Fruit fly (Drosophila melanogaster) Kc167 (cell line): ENCODE data around the gene CG18814.

Source experiments
- insv ChIP-seq: fragments of >200 bp; optimal IDR thresholded peaks from 3 replicates; lab custom pipeline; 2018; ENCODE audit warnings: missing external identifiers
- ttk ChIP-seq: sonication (Bioruptor generic); optimal IDR thresholded peaks from 2 replicates; lab custom pipeline; 2017; ENCODE audit warnings: missing external identifiers

DNA sequence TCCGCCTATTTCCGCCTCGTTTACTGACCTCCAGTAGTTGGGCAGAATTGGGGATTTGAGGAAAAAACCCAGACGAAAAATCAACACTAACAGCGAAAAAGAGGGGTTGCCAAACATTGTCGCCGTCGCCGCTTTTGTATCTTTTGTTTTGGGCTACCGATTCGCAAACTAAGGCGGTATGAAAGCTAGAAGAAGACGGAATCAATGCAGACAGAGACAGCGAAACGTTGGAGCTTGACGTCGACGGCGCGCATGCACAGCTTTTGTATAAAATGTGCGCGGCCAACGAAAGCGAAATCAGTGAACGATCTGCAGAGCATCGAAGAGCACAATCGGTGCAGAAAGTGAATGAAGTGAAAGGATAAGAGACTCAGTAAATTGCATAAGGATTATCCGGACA, 30.9 kb upstream of the CG18814 start, which contains the start of gene CG4998:
- TF ChIP-seq ttk (lab: Kevin White, UChicago) (no peak), insv (lab: Kevin White, UChicago) (no peak)
